Worm (Caenorhabditis elegans) whole organism, L3 larva: ENCODE results near the gene T21H3.1.

Experiments
- elt-2 ChIP-seq: sonication (generic microtip); optimal IDR thresholded peaks from 2 replicates; lab custom pipeline; 2016; ENCODE audit warnings: missing genetic modification reagents, mild to moderate bottlenecking, missing genetic modification characterization, missing compliant biosample characterization
- hmg-11 ChIP-seq: sonication (generic microtip); optimal IDR thresholded peaks from 2 replicates; lab custom pipeline; 2016; ENCODE audit warnings: missing genetic modification characterization, missing compliant biosample characterization
- lin-39 ChIP-seq: fragments of 150-350 bp; optimal IDR thresholded peaks from 2 replicates; lab custom pipeline; 2018; ENCODE audit warnings: missing biosample characterization, missing genetic modification reagents, missing genetic modification characterization
- nhr-12 ChIP-seq: fragments of 150-350 bp; optimal IDR thresholded peaks from 2 replicates; lab custom pipeline; 2014; ENCODE audit warnings: missing biosample characterization, missing genetic modification characterization
- pha-4 ChIP-seq: fragments of 150-350 bp; optimal IDR thresholded peaks from 2 replicates; lab custom pipeline; 2014; ENCODE audit warnings: missing biosample characterization, missing genetic modification reagents, missing genetic modification characterization
- pqm-1 ChIP-seq: fragments of 150-350 bp; optimal IDR thresholded peaks from 2 replicates; lab custom pipeline; 2017; ENCODE audit warnings: missing biosample characterization, missing genetic modification characterization, inconsistent platforms
- tbx-2 ChIP-seq: sonication (generic microtip); optimal IDR thresholded peaks from 2 replicates; lab custom pipeline; 2016; ENCODE audit warnings: mild to moderate bottlenecking, missing genetic modification characterization, missing compliant biosample characterization

T21H3.1 gene

DNA sequence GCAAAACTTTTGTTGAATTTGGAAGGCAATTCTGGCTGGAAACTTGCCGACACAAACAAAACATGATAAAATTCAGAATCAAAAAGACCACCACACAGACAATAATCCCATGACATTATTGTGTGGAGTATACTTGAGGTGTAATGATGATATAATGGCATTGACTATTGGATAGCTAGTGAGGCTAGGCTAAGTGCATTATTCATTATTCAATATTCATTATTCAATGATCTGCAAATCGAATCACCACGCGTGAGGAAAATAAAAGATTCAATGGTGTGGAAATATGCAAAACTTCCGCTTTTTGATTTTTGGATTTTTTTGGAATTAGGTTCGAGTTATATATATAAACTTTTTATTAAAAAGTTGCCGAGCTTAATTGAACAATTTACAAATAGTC is 47.0 kb downstream of the T21H3.1 start:
- TF ChIP-seq elt-2 (no peak), tbx-2 (tag; lab: Kevin White, UChicago) (no peak)

DNA sequence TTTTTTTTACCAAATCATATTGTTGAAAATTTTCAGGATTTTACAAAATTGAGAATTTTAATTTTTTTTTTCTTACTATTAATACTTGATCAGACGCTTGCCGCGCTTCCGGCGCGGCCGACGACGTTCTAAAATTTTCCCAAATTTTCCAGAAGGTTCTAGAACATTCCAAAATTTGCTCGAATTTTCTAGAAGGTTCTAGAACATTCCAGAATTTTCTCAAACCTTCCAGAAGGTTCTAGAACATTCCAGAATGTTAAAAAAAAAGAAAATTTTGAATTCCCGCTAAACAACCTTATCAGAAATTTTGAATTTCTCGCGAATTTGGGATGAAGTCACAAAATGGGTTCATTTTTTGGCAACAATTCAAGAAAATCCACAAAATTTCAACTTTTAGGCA is 49.7 kb downstream of the T21H3.1 start:
- TF ChIP-seq nhr-12 (tag; lab: Kevin White, UChicago), result no peak
- no peak for TF ChIP-seq pha-4 (tag; lab: Kevin White, UChicago)
- no peak for TF ChIP-seq hmg-11 (tag; lab: Kevin White, UChicago)
- TF ChIP-seq, all 47 proteins: peak for 0

DNA sequence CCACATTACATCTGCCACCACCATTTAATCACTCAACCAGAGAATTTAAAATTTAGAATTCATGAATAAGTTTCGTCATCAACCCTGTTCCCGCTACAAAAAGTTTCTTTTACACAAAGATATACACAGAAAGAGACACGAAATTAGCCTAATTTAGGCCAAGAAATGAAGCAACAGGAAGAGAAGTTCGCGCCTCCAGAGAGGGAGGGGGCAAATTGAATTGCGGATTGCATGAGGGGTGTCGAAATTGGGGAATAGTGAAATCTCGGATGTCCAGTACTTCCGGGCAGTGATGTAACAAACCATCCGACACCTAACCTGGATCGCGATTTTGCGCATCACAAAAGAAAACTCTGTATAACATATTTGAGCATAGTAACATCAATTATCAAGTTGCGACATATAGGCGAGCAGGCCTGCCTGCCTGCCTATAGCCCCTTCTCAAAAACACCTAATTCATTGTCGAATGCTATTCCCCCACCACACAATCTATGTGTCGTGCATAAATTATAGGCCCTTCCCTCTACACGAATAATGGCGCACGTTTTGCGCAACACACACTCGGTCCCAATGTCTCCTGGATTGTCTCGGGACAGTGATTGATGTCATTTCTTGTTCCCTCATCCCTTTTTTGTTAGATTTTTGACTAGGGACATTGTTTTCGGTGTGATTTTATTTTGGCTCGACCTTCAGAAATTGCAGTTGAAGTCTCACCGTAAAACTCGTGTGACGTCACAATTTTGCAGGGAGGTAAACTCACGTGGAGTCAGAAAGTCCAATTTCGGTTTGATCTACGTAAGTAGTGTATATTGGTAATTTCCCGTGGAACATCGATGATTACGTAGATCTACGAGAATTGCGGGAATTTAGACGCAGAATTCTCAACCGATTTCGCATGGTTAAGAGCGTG is 51.5 kb downstream of the T21H3.1 start:
- TF ChIP-seq pqm-1 (tag; lab: Kevin White, UChicago) (no peak), lin-39 (peak; percentile 79)
- TF ChIP-seq, all 47 proteins: peak for 1
